Fruit fly (Drosophila melanogaster) whole organism, adult: ENCODE results near the gene Drsl3.

ENCODE experiments used
- CG11617 ChIP-seq: fragments of 200-800 bp; sonication (Bioruptor generic); optimal IDR thresholded peaks from 2 replicates; lab custom pipeline; 2017; ENCODE audit warnings: mild to moderate bottlenecking, missing biosample characterization, missing genetic modification reagents, missing genetic modification characterization
- CG12768 ChIP-seq: fragments of 200-800 bp; sonication (Bioruptor generic); optimal IDR thresholded peaks from 2 replicates; lab custom pipeline; 2017; ENCODE audit warnings: missing biosample characterization, missing genetic modification characterization, mild to moderate bottlenecking, moderate library complexity, missing genetic modification reagents
- CG14711 ChIP-seq: fragments of 200-800 bp; sonication (Bioruptor generic); optimal IDR thresholded peaks from 2 replicates; lab custom pipeline; 2018; ENCODE audit warnings: missing biosample characterization, mild to moderate bottlenecking, missing genetic modification characterization, moderate library complexity
- CG1620 ChIP-seq: fragments of 200-800 bp; sonication (Bioruptor generic); optimal IDR thresholded peaks from 2 replicates; lab custom pipeline; 2016; ENCODE audit warnings: missing biosample characterization, missing genetic modification characterization
- CG33017 ChIP-seq: fragments of 200-800 bp; sonication (Bioruptor generic); optimal IDR thresholded peaks from 2 replicates; lab custom pipeline; 2018; ENCODE audit warnings: missing biosample characterization, mild to moderate bottlenecking, missing genetic modification characterization, moderate library complexity
- CG5204 ChIP-seq: fragments of 200-800 bp; sonication (Bioruptor generic); optimal IDR thresholded peaks from 2 replicates; lab custom pipeline; 2016; ENCODE audit warnings: missing biosample characterization, missing genetic modification characterization
- CG7045 ChIP-seq: fragments of 200-800 bp; sonication (Bioruptor generic); optimal IDR thresholded peaks from 2 replicates; lab custom pipeline; 2017; ENCODE audit warnings: missing biosample characterization, mild to moderate bottlenecking, missing genetic modification characterization
- CG7101 ChIP-seq: fragments of 200-800 bp; sonication (Bioruptor generic); optimal IDR thresholded peaks from 2 replicates; lab custom pipeline; 2018; ENCODE audit warnings: missing biosample characterization, mild to moderate bottlenecking, missing genetic modification characterization, moderate library complexity
- Clk ChIP-seq: fragments of 200-800 bp; sonication (Bioruptor generic); optimal IDR thresholded peaks from 2 replicates; lab custom pipeline; 2017; ENCODE audit warnings: missing biosample characterization, missing genetic modification characterization
- Crg-1 ChIP-seq: fragments of 200-800 bp; sonication (Bioruptor generic); optimal IDR thresholded peaks from 2 replicates; lab custom pipeline; 2016; ENCODE audit warnings: missing biosample characterization, missing genetic modification characterization
- Mnt ChIP-seq: fragments of 200-800 bp; sonication (Bioruptor generic); optimal IDR thresholded peaks from 2 replicates; lab custom pipeline; 2016; ENCODE audit warnings: missing biosample characterization, mild to moderate bottlenecking, missing genetic modification characterization
- bab1 ChIP-seq: fragments of 200-800 bp; sonication (Bioruptor generic); optimal IDR thresholded peaks from 3 replicates; lab custom pipeline; 2019; ENCODE audit warnings: missing biosample characterization, mild to moderate bottlenecking, missing genetic modification characterization, moderate library complexity
- cic ChIP-seq: fragments of 200-800 bp; sonication (Bioruptor generic); optimal IDR thresholded peaks from 2 replicates; lab custom pipeline; 2017; ENCODE audit warnings: missing biosample characterization, mild to moderate bottlenecking, missing genetic modification characterization, moderate library complexity
- cnc ChIP-seq, 2 experiments: fragments of >200 bp; optimal IDR thresholded peaks; 2 replicates each; lab custom pipeline; 2017
- kay ChIP-seq: fragments of 200-800 bp; sonication (Bioruptor generic); peaks from one replicate; lab custom pipeline; 2016; ENCODE audit warnings: missing biosample characterization, missing genetic modification characterization, borderline replicate concordance
- ovo ChIP-seq: fragments of 200-800 bp; sonication (Bioruptor generic); optimal IDR thresholded peaks from 2 replicates; lab custom pipeline; 2016; ENCODE audit warnings: missing biosample characterization, missing genetic modification characterization
- pad ChIP-seq: fragments of 200-800 bp; sonication (Bioruptor generic); optimal IDR thresholded peaks from 3 replicates; lab custom pipeline; 2017; ENCODE audit warnings: missing biosample characterization, missing genetic modification characterization, mild to moderate bottlenecking, moderate library complexity, missing genetic modification reagents
- tj ChIP-seq: fragments of 200-800 bp; sonication (Bioruptor generic); optimal IDR thresholded peaks from 3 replicates; lab custom pipeline; 2017; ENCODE audit warnings: missing biosample characterization, mild to moderate bottlenecking, missing genetic modification characterization, moderate library complexity
- toe ChIP-seq: fragments of 200-800 bp; sonication (Bioruptor generic); optimal IDR thresholded peaks from 2 replicates; lab custom pipeline; 2016; ENCODE audit warnings: missing biosample characterization, missing genetic modification characterization

Gene Drsl3

DNA sequence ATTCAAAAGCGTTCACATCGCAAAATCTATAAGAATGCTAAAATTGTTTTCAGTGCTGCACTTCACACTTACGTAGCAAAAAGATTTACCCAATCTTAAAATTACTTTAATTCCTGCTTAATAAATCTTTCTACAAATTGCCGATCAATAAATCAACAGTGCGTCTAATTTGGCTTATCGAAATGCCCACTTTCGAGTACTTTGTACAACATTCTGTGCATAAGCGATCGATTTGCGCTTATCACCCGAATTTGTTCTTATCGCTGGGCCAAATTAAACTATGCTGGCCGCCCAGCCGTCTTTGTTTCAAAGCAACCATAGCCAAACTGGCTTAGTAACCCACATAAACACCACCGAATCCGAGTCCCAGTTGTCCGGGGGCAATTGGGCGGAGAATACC is 8.3 kb upstream of the Drsl3 start:
- TF ChIP-seq kay (GFP tag; lab: Kevin White, UChicago) (peak; percentile 14), pad (no peak), CG11617 (GFP tag; lab: Kevin White, UChicago) (no peak), CG14711 (tag; lab: Kevin White, UChicago) (no peak), bab1 (no peak), toe (GFP tag; lab: Kevin White, UChicago) (no peak), cnc (optimal IDR thresholded peaks at IDR 0.05; lab: Kevin White, UChicago) (no peak)

DNA sequence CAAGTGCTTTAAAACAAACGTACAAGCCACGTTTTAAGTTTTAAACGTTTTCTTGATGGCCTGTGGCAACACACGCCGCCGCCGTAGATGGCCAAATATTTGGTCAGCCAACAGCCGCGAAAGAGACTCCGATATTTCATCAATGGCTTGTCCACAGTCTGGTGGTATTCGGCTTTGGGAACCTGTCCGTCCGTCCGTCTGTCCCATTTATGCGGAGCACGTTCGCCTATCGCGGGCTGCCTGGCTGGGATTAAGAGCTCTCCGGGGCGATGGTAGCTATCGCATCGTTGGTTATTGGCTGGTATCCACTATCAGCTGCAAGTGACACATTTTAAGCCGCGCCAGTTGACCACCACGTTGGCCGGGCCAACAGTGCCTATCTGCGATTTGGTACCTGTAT is 7.2 kb upstream of the Drsl3 start:
- TF ChIP-seq Crg-1 (GFP tag; lab: Kevin White, UChicago) (no peak), CG1620 (GFP tag; lab: Kevin White, UChicago) (no peak), cic (GFP tag; lab: Kevin White, UChicago) (no peak), toe (GFP tag; lab: Kevin White, UChicago) (no peak), CG7045 (GFP tag; lab: Kevin White, UChicago) (no peak), kay (GFP tag; lab: Kevin White, UChicago) (no peak), CG5204 (GFP tag; lab: Kevin White, UChicago) (no peak), CG7101 (tag; lab: Kevin White, UChicago) (no peak), pad (no peak), CG12768 (GFP tag; lab: Kevin White, UChicago) (no peak), cnc (optimal IDR thresholded peaks at IDR 0.05; lab: Kevin White, UChicago) (no peak), tj (GFP tag; lab: Kevin White, UChicago) (no peak), Mnt (GFP tag; lab: Kevin White, UChicago) (no peak), CG11617 (GFP tag; lab: Kevin White, UChicago) (no peak), ovo (GFP tag; lab: Kevin White, UChicago) (no peak), bab1 (no peak)

DNA sequence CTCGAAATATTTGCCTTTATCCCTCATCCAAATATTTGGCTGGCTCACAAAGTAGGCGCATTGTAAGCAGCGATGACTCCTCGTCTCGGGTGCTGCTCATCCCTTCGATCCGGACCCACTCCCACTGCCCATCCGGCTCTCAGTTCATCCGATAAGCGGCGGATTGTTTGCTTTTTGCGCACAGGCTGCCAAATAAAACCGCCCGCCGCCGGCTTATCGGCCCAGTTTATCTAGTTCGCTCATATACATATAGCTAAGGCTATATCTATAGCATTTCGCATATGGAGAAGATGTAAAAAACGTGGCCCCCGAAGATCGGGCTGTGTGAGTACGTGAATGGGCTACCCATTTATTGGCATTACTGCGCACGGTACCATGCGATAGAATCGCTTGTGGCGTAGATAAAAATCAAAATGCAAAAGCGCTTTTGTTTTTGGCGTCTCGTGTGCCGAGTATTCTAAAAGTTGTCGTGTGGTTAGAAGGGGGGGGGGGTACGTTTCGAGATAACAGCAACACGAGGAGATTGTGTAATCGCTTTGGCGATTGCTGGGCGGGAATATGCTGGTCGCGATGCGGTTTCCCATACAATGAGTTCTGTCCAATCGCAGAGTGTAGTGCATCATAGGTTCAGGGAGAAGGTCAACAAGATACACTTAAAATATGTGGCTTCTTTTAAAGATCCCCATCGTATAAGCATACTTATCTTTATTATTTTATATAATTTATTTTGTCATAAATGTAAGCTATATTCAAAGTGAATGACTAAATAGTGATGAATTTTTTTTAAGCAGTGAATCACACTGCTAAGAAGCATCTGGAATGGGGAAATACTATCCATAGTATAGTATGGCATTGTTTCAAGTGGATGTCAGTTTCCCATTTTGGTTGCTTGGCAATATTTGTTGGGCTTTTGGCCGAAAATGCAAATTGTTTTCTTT is 5.9 kb upstream of the Drsl3 start:
- TF ChIP-seq pad: no peak
- peak; percentile 17 for TF ChIP-seq Crg-1 (GFP tag; lab: Kevin White, UChicago)
- peak; percentile 98 for TF ChIP-seq Mnt (GFP tag; lab: Kevin White, UChicago)
- peak; percentile 23 for TF ChIP-seq CG12768 (GFP tag; lab: Kevin White, UChicago)
- peak; percentile 3 for TF ChIP-seq CG11617 (GFP tag; lab: Kevin White, UChicago)
- no peak for TF ChIP-seq bab1
- TF ChIP-seq CG33017 (tag; lab: Kevin White, UChicago): no peak
- no peak for TF ChIP-seq CG7045 (GFP tag; lab: Kevin White, UChicago)
- TF ChIP-seq cnc (optimal IDR thresholded peaks at IDR 0.05; lab: Kevin White, UChicago): no peak
- no peak for TF ChIP-seq toe (GFP tag; lab: Kevin White, UChicago)
- peak; percentile 69 for TF ChIP-seq kay (GFP tag; lab: Kevin White, UChicago)
- no peak for TF ChIP-seq ovo (GFP tag; lab: Kevin White, UChicago)
- peak; percentile 94 for TF ChIP-seq cic (GFP tag; lab: Kevin White, UChicago)
- no peak for TF ChIP-seq CG5204 (GFP tag; lab: Kevin White, UChicago)
- no peak for TF ChIP-seq CG14711 (tag; lab: Kevin White, UChicago)
- TF ChIP-seq tj (GFP tag; lab: Kevin White, UChicago): peak; percentile 59

DNA sequence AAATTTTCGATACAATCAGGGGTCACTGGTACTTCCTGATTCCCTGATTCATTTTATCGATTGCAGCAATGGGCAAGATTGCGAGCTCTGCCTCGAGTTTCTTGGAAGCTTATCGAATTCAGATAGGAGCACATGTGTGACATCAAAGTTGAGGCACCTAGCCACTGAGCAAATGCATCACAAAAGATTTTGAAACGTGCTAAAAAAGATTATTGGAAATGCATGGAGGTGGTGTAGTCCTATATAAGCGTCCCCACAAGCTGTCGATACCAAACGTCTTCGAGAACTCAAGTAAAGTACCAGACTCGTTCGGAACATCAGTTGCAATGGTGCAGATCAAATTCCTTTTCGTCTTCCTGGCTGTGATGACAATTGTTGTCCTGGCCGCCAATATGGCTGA is 747 bp upstream of the Drsl3 start, which contains the start of gene Drsl2:
TSS of gene Drsl2 (plus strand) at position 301 of the 400 bp plus-strand sequence.
- TF ChIP-seq CG7045 (GFP tag; lab: Kevin White, UChicago) (no peak), bab1 (no peak), Mnt (GFP tag; lab: Kevin White, UChicago) (no peak), CG5204 (GFP tag; lab: Kevin White, UChicago) (no peak), CG33017 (tag; lab: Kevin White, UChicago) (no peak)

DNA sequence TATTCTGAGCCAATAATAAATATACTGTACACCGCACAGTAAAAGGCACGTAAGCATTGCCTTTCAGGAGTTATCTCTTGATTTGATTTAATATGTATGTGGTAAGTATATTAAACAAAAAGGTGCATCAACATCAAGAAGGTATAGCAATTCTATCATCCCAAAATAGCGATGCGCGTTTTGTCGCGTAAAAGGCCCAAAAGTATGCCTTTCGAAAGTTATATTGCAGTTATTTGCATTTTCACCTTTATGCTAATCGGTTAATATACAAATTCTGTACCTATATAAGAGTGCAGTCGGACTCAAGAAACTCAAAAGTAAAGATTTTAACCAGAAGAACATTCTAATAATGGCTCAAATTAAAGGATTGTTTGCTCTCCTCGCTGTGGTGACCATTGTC is 492 bp downstream of the Drsl3 start, which contains the start of gene Drsl4:
TSS of gene Drsl4 (plus strand) at position 333 of the 400 bp plus-strand sequence.
- TF ChIP-seq bab1: peak; percentile 22
- TF ChIP-seq CG12768 (GFP tag; lab: Kevin White, UChicago): no peak
- TF ChIP-seq Clk (GFP tag; lab: Kevin White, UChicago): no peak

DNA sequence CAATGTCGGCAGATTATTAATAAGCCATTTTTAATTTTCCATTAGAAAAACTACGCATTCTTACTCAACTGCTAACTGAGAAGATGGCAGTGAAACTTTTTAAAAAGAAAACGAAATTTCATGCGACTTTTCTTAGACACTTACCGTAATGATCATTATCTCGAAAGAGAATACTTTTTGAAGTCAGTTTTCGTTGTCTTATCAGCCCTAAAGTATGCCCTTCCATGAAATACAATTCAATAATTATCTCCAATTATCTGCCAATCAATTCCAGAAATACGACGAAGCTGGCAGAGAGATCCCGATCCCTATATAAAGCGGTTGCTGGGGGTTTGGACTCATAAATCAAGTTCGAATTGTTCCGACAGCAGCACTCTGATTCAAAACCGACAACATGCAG is 1.6 kb downstream of the Drsl3 start, which contains the start of gene Drsl5:
TSS of gene Drsl5 (plus strand) at position 341 of the 400 bp plus-strand sequence.
- TF ChIP-seq toe (GFP tag; lab: Kevin White, UChicago): no peak
- no peak for TF ChIP-seq CG1620 (GFP tag; lab: Kevin White, UChicago)
- no peak for TF ChIP-seq CG7101 (tag; lab: Kevin White, UChicago)
- no peak for TF ChIP-seq tj (GFP tag; lab: Kevin White, UChicago)
- TF ChIP-seq cnc (optimal IDR thresholded peaks at IDR 0.05; lab: Kevin White, UChicago): no peak
- no peak for TF ChIP-seq CG12768 (GFP tag; lab: Kevin White, UChicago)
- TF ChIP-seq cic (GFP tag; lab: Kevin White, UChicago): no peak
- TF ChIP-seq pad: no peak
- no peak for TF ChIP-seq CG14711 (tag; lab: Kevin White, UChicago)
